Worm (Caenorhabditis elegans) whole organism, young adult: ENCODE data around the gene F58D2.5.

Experiments
- D2030.7 ChIP-seq: fragments of 200-800 bp; sonication (Bioruptor generic); IDR thresholded peaks from 2 replicates; pipeline ENCODE4 v1.3.6; 2022; ENCODE audit warnings: missing genetic modification reagents, missing genetic modification characterization, missing compliant biosample characterization
- T26A5.8 ChIP-seq: sonication (generic microtip); optimal IDR thresholded peaks from 2 replicates; lab custom pipeline; 2016; ENCODE audit warnings: missing genetic modification characterization, missing compliant biosample characterization
- Y95B8A.8 ChIP-seq: fragments of 200-800 bp; sonication (Bioruptor generic); IDR thresholded peaks from 2 replicates; pipeline ENCODE4 v1.3.6; 2022; ENCODE audit warnings: missing genetic modification reagents, missing genetic modification characterization, missing compliant biosample characterization
- efl-1 ChIP-seq: fragments of 150-350 bp; optimal IDR thresholded peaks from 2 replicates; lab custom pipeline; 2014; ENCODE audit warnings: missing biosample characterization, missing genetic modification reagents, missing genetic modification characterization
- let-526 ChIP-seq: fragments of 200-800 bp; sonication (Bioruptor generic); IDR thresholded peaks from 2 replicates; pipeline ENCODE4 v1.3.6; 2022; ENCODE audit warnings: missing genetic modification reagents, missing genetic modification characterization, missing compliant biosample characterization
- lsl-1 ChIP-seq: fragments of 200-800 bp; sonication (Bioruptor generic); optimal IDR thresholded peaks from 2 replicates; lab custom pipeline; 2018; ENCODE audit warnings: mild to moderate bottlenecking, missing genetic modification characterization, moderate library complexity, missing compliant biosample characterization
- madf-6 ChIP-seq: fragments of 200-800 bp; sonication (Bioruptor generic); IDR thresholded peaks from 2 replicates; pipeline ENCODE4 v1.3.6; 2022; ENCODE audit warnings: missing genetic modification reagents, missing genetic modification characterization, missing compliant biosample characterization
- snpc-4 ChIP-seq, 5 experiments: fragments of 150-350 bp in 1 of 5; sonication (generic microtip) in 4 of 5; optimal IDR thresholded peaks; 2 replicates each; lab custom pipeline; 2014 to 2018; ENCODE audit warnings: missing genetic modification characterization in 5 of 5, missing biosample characterization in 3 of 5, antibody characterized with exemption in 2 of 5, mild to moderate bottlenecking in 2 of 5, missing compliant biosample characterization in 2 of 5, missing genotype in 2 of 5, moderate library complexity in 2 of 5, missing genetic modification reagents in 1 of 5
- tbx-9 ChIP-seq: sonication (generic microtip); optimal IDR thresholded peaks from 2 replicates; lab custom pipeline; 2016; ENCODE audit warnings: borderline replicate concordance, missing genetic modification characterization, inconsistent platforms, missing compliant biosample characterization
- unc-62 ChIP-seq: fragments of 150-350 bp; optimal IDR thresholded peaks from 2 replicates; lab custom pipeline; 2014; ENCODE audit warnings: missing biosample characterization, missing genetic modification reagents, missing genetic modification characterization
- ztf-6 ChIP-seq: fragments of 200-800 bp; sonication (Bioruptor generic); IDR thresholded peaks from 2 replicates; pipeline ENCODE4 v1.3.6; 2022; ENCODE audit warnings: missing genetic modification reagents, missing genetic modification characterization, missing compliant biosample characterization

- TF ChIP-seq T26A5.8 (tag; lab: Kevin White, UChicago) (no peak), lsl-1 (no peak), Y95B8A.8 (GFP tag; lab: Robert Waterston, UW) (no peak), unc-62 (GFP tag; lab: Kevin White, UChicago) (no peak), tbx-9 (no peak), ztf-6 (GFP tag; lab: Robert Waterston, UW) (no peak), let-526 (GFP tag; lab: Robert Waterston, UW) (no peak), D2030.7 (no peak), snpc-4 (GFP tag; optimal IDR thresholded peaks at IDR 0.05; lab: Kevin White, UChicago) (no peak), snpc-4 (tag; optimal IDR thresholded peaks at IDR 0.05; lab: Kevin White, UChicago) (no peak), efl-1 (no peak), madf-6 (GFP tag; lab: Robert Waterston, UW) (no peak)
Measured at ce11 chrIV:13204037-13204436, 10.9 kb upstream of the F58D2.5 start, which contains the start of gene ced-3.
